Fruit fly (Drosophila melanogaster): ENCODE results near the gene Adgf-A.

- TF ChIP-seq CG31627 (GFP tag; optimal IDR thresholded peaks at IDR 0.05) (no peak), CG11762 (GFP tag; optimal IDR thresholded peaks at IDR 0.05; ENCODE audit: insufficient read depth) (no peak), CG15336 (GFP tag; IDR thresholded peaks at IDR 0.05) (no peak), Hr4 (GFP tag; optimal IDR thresholded peaks at IDR 0.05) (no peak), CG6854 (GFP tag; optimal IDR thresholded peaks at IDR 0.05) (no peak)
These were observed 24.3 kb downstream of the Adgf-A start for dm6 chr3L:17739627-17740026.

Measured in whole organism, prepupa.